Fruit fly (Drosophila melanogaster): ENCODE measurements around the gene dac.

Gene dac

DNA sequence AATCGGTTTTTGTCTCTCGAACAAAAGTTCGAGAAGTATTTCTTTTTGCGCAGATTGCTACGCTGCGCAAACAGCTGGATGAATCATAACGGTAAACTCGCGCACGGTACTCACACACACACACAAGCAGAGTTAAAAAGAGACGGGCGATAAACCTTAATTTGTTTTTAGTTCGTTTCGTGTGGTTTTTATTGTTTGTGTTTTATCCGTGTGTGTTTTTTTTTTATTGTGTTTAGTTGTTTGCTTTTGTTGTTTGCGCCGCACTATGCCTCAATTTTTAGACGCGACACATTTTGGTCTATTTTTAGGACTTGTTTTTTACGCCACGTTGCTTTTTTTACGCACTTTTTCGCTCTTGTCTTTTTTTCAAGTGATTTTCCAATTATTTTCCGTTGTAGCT, 45.0 kb upstream of the dac start (continued):
- TF ChIP-seq tin (GFP tag; optimal IDR thresholded peaks at IDR 0.05) = no peak
- TF ChIP-seq Hr39 (optimal IDR thresholded peaks at IDR 0.05) = no peak
- TF ChIP-seq Antp (GFP tag; optimal IDR thresholded peaks at IDR 0.05) = no peak
- no peak for TF ChIP-seq Dp (GFP tag; optimal IDR thresholded peaks at IDR 0.05)
- no peak for TF ChIP-seq CG16815 (GFP tag; optimal IDR thresholded peaks at IDR 0.05)
- peak; percentile 27; the same call in 1 of the 2 replicates for TF ChIP-seq Atf6 (GFP tag; IDR thresholded peaks at IDR 0.05)
- TF ChIP-seq gcm (GFP tag; optimal IDR thresholded peaks at IDR 0.05) = no peak
- TF ChIP-seq CoRest (tag; optimal IDR thresholded peaks at IDR 0.05) = no peak
- TF ChIP-seq CG9797 (GFP tag; optimal IDR thresholded peaks at IDR 0.05) = no peak
- TF ChIP-seq Bteb2 (GFP tag; optimal IDR thresholded peaks at IDR 0.05) = peak; percentile 3
- TF ChIP-seq HLH3B (GFP tag; IDR thresholded peaks at IDR 0.05) = peak; percentile 34; the same call in 1 of the 2 replicates
- TF ChIP-seq CG17361 (GFP tag; IDR thresholded peaks at IDR 0.05) = 0 out of 3 replicates have a peak, but pooled peaks have one; percentile 10
- no peak for TF ChIP-seq CG5245 (GFP tag; optimal IDR thresholded peaks at IDR 0.05)
- TF ChIP-seq trh (GFP tag; optimal IDR thresholded peaks at IDR 0.05) = no peak
- no peak for TF ChIP-seq PHDP (tag; optimal IDR thresholded peaks at IDR 0.05)
- TF ChIP-seq CG9437 (GFP tag; optimal IDR thresholded peaks at IDR 0.05) = no peak
- no peak for TF ChIP-seq p53 (GFP tag; optimal IDR thresholded peaks at IDR 0.05)
- no peak for TF ChIP-seq tio (GFP tag; optimal IDR thresholded peaks at IDR 0.05)
- TF ChIP-seq Lpt (GFP tag; optimal IDR thresholded peaks at IDR 0.05) = no peak
- peak; percentile 5 for TF ChIP-seq Jarid2 (GFP tag; optimal IDR thresholded peaks at IDR 0.05)
- no peak for TF ChIP-seq CG5180 (GFP tag; optimal IDR thresholded peaks at IDR 0.05)
- TF ChIP-seq CG4854 (GFP tag; optimal IDR thresholded peaks at IDR 0.05) = no peak
- no peak for TF ChIP-seq CG16779 (GFP tag; IDR thresholded peaks at IDR 0.05)
- no peak for TF ChIP-seq CG4424 (GFP tag; optimal IDR thresholded peaks at IDR 0.05)
- no peak for TF ChIP-seq Ssrp (tag; optimal IDR thresholded peaks at IDR 0.05)
- TF ChIP-seq Hand (GFP tag; optimal IDR thresholded peaks at IDR 0.05) = no peak
- TF ChIP-seq CG2129 (GFP tag; IDR thresholded peaks at IDR 0.05; ENCODE audit: partially characterized antibody) = no peak
- TF ChIP-seq inv (GFP tag; IDR thresholded peaks at IDR 0.05; ENCODE audit: partially characterized antibody) = no peak
- no peak for TF ChIP-seq en (GFP tag; optimal IDR thresholded peaks at IDR 0.05)
- TF ChIP-seq sqz (GFP tag; optimal IDR thresholded peaks at IDR 0.05) = peak; percentile 22
- TF ChIP-seq bcd (GFP tag; optimal IDR thresholded peaks at IDR 0.05) = no peak
- no peak for TF ChIP-seq ftz-f1 (GFP tag; optimal IDR thresholded peaks at IDR 0.05)
- no peak for TF ChIP-seq CG14860 (GFP tag; IDR thresholded peaks at IDR 0.05; ENCODE audit: partially characterized antibody)
- no peak for TF ChIP-seq Myb (GFP tag; optimal IDR thresholded peaks at IDR 0.05)
- TF ChIP-seq NfI (GFP tag; optimal IDR thresholded peaks at IDR 0.05) = no peak
- TF ChIP-seq sens (GFP tag) = peak; percentile 89
- TF ChIP-seq hth (optimal IDR thresholded peaks at IDR 0.05) = no peak
- no peak for TF ChIP-seq chif (GFP tag; optimal IDR thresholded peaks at IDR 0.05)
- TF ChIP-seq gem (tag; optimal IDR thresholded peaks at IDR 0.05) = peak; percentile 1
- peak; percentile 4 for TF ChIP-seq Blimp-1 (GFP tag; optimal IDR thresholded peaks at IDR 0.05)
- TF ChIP-seq ERR (GFP tag; optimal IDR thresholded peaks at IDR 0.05) = no peak
- TF ChIP-seq sisA (GFP tag; IDR thresholded peaks at IDR 0.05) = no peak
- TF ChIP-seq CG5953 (GFP tag; IDR thresholded peaks at IDR 0.05) = no peak
- no peak for TF ChIP-seq YL-1 (GFP tag; optimal IDR thresholded peaks at IDR 0.05)
- peak; percentile 13 for TF ChIP-seq Asciz (GFP tag; optimal IDR thresholded peaks at IDR 0.05)
- no peak for TF ChIP-seq jing (GFP tag; optimal IDR thresholded peaks at IDR 0.05)
- no peak for TF ChIP-seq yki (optimal IDR thresholded peaks at IDR 0.05)
- no peak for TF ChIP-seq Doc2 (GFP tag; IDR thresholded peaks at IDR 0.05)
- TF ChIP-seq CG11504 (tag; optimal IDR thresholded peaks at IDR 0.05) = no peak
- TF ChIP-seq CG10147 (GFP tag; optimal IDR thresholded peaks at IDR 0.05) = no peak
- TF ChIP-seq CG6765 (GFP tag; optimal IDR thresholded peaks at IDR 0.05) = no peak
- TF ChIP-seq CG4282 (GFP tag; optimal IDR thresholded peaks at IDR 0.05) = no peak
- no peak for TF ChIP-seq HmgZ (tag; optimal IDR thresholded peaks at IDR 0.05)

Measured in whole organism, embryonic.